Worm (Caenorhabditis elegans) whole organism, early embryonic: ENCODE results near the gene paa-1.

Experiments
- F13C5.2 ChIP-seq: sonication (generic microtip); optimal IDR thresholded peaks from 2 replicates; lab custom pipeline; 2017; ENCODE audit warnings: mild to moderate bottlenecking, missing genetic modification characterization, inconsistent platforms, missing compliant biosample characterization
- ama-1 ChIP-seq: fragments of 150-350 bp; optimal IDR thresholded peaks from 2 replicates; lab custom pipeline; 2014
- flt-1 ChIP-seq: fragments of 200-800 bp; sonication (Bioruptor generic); IDR thresholded peaks from 2 replicates; pipeline ENCODE4 v1.3.6; 2022; ENCODE audit warnings: missing genetic modification characterization, missing compliant biosample characterization
- hmbx-1 ChIP-seq: sonication (generic microtip); optimal IDR thresholded peaks from 2 replicates; lab custom pipeline; 2016; ENCODE audit warnings: mild to moderate bottlenecking, missing genetic modification characterization, missing compliant biosample characterization
- hnd-1 ChIP-seq: sonication (generic microtip); optimal IDR thresholded peaks from 2 replicates; lab custom pipeline; 2016; ENCODE audit warnings: missing genetic modification characterization, missing compliant biosample characterization
- pes-1 ChIP-seq: fragments of 200-800 bp; sonication (Bioruptor generic); IDR thresholded peaks from 2 replicates; pipeline ENCODE4 v1.3.6; 2022; ENCODE audit warnings: missing genetic modification reagents, missing genetic modification characterization, missing compliant biosample characterization
- scrt-1 ChIP-seq: fragments of 200-800 bp; sonication (Bioruptor generic); IDR thresholded peaks from 2 replicates; pipeline ENCODE4 v1.3.6; 2022; ENCODE audit warnings: missing genetic modification characterization, missing compliant biosample characterization
- tbx-11 ChIP-seq: fragments of 200-800 bp; sonication (Bioruptor generic); IDR thresholded peaks from 2 replicates; pipeline ENCODE4 v1.3.6; 2022; ENCODE audit warnings: missing genetic modification characterization, missing compliant biosample characterization
- tbx-37 ChIP-seq: fragments of 200-800 bp; sonication (Bioruptor generic); conservative IDR thresholded peaks from 2 replicates; pipeline ENCODE4 v1.3.6; 2022; ENCODE audit warnings: missing genetic modification reagents, missing genetic modification characterization, missing compliant biosample characterization

DNA sequence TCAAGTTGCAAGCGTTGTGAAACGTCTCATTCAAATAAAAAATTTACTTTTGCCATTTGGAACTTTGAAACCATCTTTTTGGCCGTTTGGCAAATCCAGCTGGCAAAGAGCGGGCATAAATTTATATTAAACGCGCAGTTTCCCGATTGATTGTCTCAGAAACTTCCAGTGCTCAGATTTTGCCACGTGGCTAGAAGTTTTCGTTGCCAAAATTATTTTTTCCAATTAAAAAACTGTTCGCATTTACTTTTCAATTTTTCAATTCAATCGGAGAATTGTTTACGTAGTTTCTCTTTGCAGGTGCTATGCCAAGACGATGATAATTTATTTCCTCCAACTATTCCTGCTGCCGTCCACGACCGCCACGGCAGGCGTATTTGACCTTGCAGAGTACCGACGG lies 2.8 kb downstream of the paa-1 start, which contains the start of gene F48E8.4:
- TF ChIP-seq pes-1 (GFP tag; lab: Robert Waterston, UW) (no peak), hmbx-1 (tag; lab: Kevin White, UChicago) (no peak), ama-1 (lab: Kevin White, UChicago) (no peak), tbx-37 (GFP tag; lab: Robert Waterston, UW) (no peak), tbx-11 (no peak), hnd-1 (tag; lab: Kevin White, UChicago) (no peak), flt-1 (GFP tag; lab: Robert Waterston, UW) (no peak), scrt-1 (GFP tag; lab: Robert Waterston, UW) (no peak), F13C5.2 (tag; lab: Kevin White, UChicago) (no peak)
